Fruit fly (Drosophila melanogaster): ENCODE data around the gene CG31675.

Gene CG31675

dm6 chr2L:20867381-20867780 lies at the start of gene CG31675:
Gene CG31675, plus strand, starts transcription at chr2L:20867755.
- TF ChIP-seq CTCF (optimal IDR thresholded peaks at IDR 0.05) = no peak

DNA sequence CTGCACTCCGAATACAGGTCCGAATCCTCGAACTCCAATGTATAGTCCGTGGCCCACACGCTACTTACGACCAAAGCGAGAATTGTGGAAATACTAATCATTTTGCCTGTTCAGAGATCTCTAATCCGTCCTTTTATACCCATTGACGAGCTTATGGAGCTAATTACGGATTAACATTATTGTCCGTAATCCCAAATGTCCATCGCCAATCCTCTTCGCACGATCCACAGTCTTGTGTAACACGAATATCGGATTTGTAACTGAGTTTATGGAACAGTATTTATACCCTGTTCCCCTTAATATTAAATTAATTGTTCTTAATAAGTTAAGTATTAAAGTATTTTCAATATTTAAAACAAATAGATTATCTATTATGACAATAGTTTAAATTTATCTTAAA lies 49.1 kb upstream of the CG31675 start, which contains the start of gene CheB38a:
Gene CheB38a, minus strand, starts transcription at position 101 of the 400 bp plus-strand sequence.
- no peak for TF ChIP-seq CTCF (optimal IDR thresholded peaks at IDR 0.05)
- TF ChIP-seq CG8478 (optimal IDR thresholded peaks at IDR 0.05) = no peak

DNA sequence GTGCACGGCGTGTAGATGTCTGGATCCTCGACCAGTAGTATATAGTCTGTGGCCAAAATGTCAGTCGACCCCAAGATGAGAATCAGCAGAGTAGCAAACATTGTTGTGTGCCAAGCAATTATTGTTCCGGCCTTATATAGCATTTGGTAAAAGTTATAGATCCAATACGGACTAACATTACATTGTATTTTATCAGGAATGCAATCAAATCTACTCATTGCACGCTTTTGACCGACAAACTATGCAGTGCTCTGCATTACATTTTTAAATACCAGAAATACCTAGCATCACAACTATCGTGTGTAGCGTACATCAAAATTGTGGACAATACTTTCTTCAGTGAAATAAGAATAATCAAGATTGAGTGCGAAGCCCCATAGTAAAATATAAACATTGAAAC lies 46.8 kb upstream of the CG31675 start, which contains the start of gene CheB38c:
Gene CheB38c, minus strand, starts transcription at position 101 of the 400 bp plus-strand sequence.
- TF ChIP-seq CTCF (optimal IDR thresholded peaks at IDR 0.05) (no peak), CG8478 (optimal IDR thresholded peaks at IDR 0.05) (no peak)

DNA sequence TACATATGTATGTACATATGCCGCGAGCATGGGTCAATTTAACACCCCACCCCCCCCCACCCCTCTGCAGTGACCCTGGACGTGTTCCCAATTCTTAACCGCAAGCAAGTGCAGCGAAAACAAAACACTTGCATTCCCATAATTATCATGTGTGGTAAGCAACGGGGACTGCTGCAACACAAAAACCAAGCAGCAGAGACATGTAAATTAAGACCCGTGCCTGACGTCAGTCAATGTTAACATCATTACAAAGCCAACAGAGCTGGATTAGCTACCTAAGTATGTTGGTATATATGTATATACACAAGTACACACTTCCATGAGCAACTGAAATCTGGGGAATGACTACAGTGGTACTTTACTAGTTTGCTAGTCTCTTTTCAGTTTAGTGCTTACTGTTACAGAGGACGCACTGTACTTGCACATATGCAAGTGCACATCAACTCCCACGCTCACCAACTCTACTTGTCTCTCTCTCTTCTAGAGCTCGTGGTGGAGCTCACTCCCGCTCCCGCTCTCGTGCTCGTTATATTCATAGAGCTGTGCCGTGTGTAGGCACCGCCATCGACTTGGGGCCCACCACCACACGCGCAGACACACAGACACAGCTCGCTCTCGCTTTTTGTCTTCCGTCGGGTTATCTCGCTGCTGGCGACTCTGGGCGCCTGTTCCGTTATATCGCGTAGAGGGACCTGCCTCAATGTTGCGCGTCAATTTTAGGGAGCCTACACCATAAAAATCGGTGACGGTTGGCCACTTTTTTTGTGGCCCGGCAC lies 46.1 kb upstream of the CG31675 start:
- TF ChIP-seq CG8478 (optimal IDR thresholded peaks at IDR 0.05) (no peak), CTCF (optimal IDR thresholded peaks at IDR 0.05) (no peak)

- TF ChIP-seq CTCF (optimal IDR thresholded peaks at IDR 0.05) (peak in 1 of 2 experiments; percentile 0), CG8478 (optimal IDR thresholded peaks at IDR 0.05) (no peak)
Observed at dm6 chr2L:20822025-20822371, 45.6 kb upstream of the CG31675 start.

DNA sequence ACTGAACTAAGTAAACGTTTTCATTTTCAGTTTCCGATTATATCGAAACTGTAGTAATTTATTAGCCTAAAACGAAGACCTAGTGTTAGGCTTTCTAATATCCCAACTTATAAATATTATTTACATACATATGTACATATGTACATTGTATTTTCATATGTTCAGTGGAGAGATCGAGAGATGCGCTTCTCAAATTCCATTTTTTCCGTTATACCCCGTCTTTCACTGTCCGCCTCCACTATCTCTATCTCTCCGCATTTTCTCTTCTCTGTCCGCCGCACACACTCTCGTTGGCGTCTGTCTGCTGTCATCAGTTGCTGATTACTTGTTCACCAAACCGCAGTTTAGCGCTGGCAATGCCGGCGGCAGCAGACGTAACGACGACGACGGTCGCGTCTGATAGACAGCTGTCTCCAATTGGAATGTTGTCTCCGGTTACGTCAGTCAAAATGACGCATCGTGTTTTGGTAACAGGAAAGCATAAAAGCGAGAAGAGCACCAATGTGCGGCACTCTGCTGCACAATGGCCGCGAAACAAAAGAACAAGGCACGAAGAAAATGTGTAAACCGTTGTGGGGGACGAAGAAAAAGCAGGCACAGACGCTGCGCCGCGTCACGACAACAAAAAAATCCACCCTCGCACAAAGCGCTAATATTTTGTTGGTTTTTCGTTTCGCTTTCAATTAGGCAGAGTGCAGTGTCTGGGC lies 44.9 kb upstream of the CG31675 start, which contains the start of gene CG9331:
Gene CG9331, plus strand, starts transcription at position 340 of the 707 bp plus-strand sequence.
- TF ChIP-seq CTCF (optimal IDR thresholded peaks at IDR 0.05) (peak in 1 of 2 experiments; percentile 20), CG8478 (optimal IDR thresholded peaks at IDR 0.05) (no peak)

DNA sequence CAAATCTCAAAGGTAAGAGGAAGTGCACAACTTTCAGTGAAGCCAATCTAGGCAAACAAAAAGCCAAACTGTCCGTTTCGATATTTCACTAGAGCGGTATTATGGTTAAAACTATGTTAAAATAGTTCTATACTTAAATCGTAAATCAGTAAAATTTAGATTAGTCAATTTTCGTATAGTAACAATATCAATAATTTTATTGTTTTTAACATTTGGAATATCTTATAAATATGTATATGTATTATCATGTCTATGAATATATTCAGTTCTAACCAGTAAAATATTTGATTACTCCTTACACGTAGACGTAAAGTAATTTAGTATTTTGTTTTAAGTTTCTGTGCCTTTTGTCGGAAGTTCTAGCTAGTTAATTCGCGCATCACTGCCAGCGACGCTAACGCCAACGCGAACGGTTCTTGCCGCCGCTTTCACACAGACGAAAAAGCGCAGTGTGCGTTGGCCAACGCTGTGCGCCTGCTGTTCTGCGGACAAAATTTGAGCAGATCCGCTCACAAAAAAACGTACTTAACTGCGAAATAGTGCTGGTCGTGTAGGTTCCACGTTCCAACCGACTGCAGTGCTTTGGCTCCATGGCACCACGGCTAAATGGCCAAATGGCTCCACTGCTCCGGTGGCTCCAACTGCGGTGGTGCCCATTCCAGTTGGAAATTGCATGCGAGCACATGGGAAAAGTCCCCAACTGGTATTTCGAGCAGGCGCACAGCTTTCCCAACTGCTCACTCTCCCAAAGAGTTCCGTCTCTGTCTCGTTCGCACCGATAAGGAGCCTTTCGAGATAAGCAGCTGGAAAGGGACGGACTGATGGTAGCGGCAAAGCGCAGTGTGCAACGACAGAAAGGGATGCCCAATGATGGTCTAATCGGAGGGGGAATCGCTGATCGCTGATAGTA lies 44.1 kb upstream of the CG31675 start:
- TF ChIP-seq CTCF (optimal IDR thresholded peaks at IDR 0.05) (peak in 1 of 2 experiments; percentile 9), CG8478 (optimal IDR thresholded peaks at IDR 0.05) (no peak)

dm6 chr2L:20824136-20824789 lies 43.3 kb upstream of the CG31675 start:
- TF ChIP-seq CG8478 (optimal IDR thresholded peaks at IDR 0.05) (no peak), CTCF (optimal IDR thresholded peaks at IDR 0.05) (no peak)

DNA sequence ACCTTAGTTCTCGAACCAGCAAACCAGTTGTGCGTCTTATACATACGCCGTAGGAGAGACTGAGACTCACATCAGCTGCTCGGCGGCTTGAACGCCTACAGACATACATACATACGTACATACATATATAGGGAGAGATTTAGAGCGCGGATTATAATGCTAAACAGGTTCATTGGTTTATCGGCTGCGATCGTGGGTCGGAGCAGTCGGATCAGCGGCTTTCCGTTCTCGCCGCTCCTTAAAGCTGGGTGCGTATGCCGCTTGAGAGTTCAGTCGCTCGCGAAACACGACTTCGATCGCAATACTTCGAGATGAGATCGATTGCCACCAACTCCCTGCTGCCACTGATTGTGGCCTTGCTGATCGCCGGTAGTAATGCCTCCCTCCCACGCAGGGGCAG lies 42.3 kb upstream of the CG31675 start:
- no peak for TF ChIP-seq CG8478 (optimal IDR thresholded peaks at IDR 0.05)
- no peak for TF ChIP-seq CTCF (optimal IDR thresholded peaks at IDR 0.05)

DNA sequence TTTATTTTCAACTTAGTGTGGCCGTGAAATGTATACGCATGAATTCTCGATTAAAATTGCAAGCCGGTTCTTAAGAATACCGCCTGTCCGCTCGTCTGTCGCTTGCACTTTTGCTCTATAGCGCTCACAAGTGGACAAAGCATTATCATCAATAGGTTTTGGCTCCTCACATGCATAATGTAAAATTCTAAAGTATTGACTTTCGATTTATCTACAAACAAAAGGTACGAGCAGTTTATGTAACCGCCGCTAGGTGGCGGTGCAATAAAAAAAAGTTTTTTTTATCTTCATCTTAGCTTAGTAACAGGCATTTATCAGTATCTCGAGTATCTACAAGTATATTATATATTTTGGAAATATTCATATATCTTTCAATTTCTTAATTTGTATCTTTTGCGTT lies 41.3 kb upstream of the CG31675 start:
- TF ChIP-seq CTCF (optimal IDR thresholded peaks at IDR 0.05) (peak; percentile 77 to 86), CG8478 (optimal IDR thresholded peaks at IDR 0.05) (no peak)

DNA sequence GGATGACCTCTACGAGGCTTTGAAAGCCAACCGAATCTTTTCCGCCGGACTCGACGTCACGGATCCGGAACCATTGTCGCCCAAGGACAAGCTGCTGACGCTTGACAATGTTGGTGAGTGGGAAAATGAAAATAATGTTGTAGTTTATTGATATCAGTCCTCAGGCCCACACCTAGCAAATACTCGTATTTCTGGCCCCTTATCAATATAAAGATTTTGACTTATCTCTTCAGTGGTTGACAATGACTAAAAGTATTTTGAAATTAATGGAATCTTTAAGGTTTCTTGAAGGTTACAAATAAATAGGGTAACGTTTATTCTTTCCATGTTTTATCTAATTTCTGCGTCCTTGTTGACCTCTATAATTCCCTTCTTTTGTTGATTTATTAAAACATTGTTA lies 40.5 kb upstream of the CG31675 start:
- TF ChIP-seq CTCF (optimal IDR thresholded peaks at IDR 0.05) = no peak
- TF ChIP-seq CG8478 (optimal IDR thresholded peaks at IDR 0.05) = no peak

DNA sequence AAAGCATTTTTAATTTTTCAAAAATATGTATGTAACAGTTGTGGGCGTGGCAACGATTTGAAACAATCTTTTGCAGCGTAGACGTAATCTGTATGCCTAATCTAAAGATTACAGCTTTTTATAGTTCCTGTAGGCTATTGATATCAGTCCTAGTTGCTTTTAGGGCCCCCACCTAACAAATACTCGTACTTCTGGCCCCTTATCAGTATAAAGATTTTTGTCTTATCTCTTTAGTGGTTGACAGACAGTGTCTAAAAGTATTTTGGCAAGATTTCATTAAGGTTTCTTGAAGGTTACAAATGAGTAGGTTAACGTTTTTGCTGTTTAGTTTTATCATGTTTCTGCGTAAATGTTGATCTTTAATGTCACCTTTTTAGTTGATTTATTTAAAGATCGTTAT lies 38.9 kb upstream of the CG31675 start:
- TF ChIP-seq CTCF (optimal IDR thresholded peaks at IDR 0.05) = no peak

DNA sequence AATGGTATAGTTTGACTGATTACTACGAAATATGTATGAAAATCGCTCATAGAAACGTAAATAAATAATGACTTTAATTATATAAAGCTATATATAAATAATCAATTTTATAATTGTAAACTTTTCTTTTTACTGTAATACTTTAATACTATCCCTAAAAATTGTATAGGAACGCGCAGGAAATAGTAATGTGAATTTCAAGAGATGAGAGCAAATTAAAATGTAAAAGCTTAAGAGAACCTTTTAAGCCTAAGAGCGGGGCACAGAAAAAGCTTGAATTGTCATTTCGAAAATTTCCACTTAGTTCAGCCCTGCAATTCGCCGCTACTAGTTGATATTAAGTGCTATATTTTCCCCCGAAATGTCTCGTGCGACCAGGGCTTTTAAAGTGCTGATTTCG lies 38.2 kb upstream of the CG31675 start, which contains the start of gene CG31673:
Gene CG31673, plus strand, starts transcription at position 301 of the 400 bp plus-strand sequence.
- TF ChIP-seq CG8478 (optimal IDR thresholded peaks at IDR 0.05) = no peak
- TF ChIP-seq CTCF (optimal IDR thresholded peaks at IDR 0.05) = no peak

DNA sequence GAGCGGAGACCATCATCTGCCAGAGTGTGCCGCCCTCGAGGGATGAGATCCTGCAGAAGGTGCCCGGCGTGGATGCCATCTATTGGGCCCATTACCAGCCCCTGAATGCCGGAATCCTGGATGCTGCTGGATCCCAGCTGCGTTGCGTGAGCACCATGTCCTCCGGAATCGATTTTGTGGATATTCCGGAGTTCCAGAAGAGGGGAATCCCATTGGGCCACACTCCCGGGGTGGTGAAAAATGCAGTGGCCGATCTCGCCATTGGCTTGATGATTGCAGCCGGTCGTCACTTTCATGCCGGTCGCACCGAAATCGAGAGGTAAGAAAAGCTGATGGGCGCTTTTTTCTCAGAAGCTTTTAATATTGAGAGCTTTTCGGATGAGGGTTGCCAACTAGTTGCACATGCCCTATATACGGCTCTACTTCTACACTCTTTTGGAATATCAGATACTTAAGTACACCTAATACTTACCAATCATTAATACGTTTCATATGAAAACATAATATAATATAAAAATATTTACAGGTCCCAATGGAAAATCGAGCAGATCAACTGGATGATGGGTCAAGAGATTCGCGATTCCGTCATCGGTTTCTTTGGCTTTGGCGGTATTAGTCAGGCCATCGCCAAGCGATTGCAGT lies 37.7 kb upstream of the CG31675 start:
- no peak for TF ChIP-seq CG8478 (optimal IDR thresholded peaks at IDR 0.05)
- no peak for TF ChIP-seq CTCF (optimal IDR thresholded peaks at IDR 0.05)

All from S2 (cell line).